Worm (Caenorhabditis elegans): ENCODE data around the gene cln-3.1.

ce11 chrV:11216137-11216536 is 49.3 kb downstream of the cln-3.1 start:
- TF ChIP-seq unc-39 (tag; optimal IDR thresholded peaks at IDR 0.05) (no peak), ham-2 (GFP tag; optimal IDR thresholded peaks at IDR 0.05) (no peak), lin-13 (tag; optimal IDR thresholded peaks at IDR 0.05) (no peak), ces-1 (GFP tag; optimal IDR thresholded peaks at IDR 0.05) (no peak), elt-1 (tag; optimal IDR thresholded peaks at IDR 0.05; ENCODE audit: borderline replicate concordance, insufficient read depth) (no peak), nhr-12 (tag; optimal IDR thresholded peaks at IDR 0.05) (no peak), unc-62 (GFP tag; optimal IDR thresholded peaks at IDR 0.05) (no peak), snpc-4 (tag; optimal IDR thresholded peaks at IDR 0.05) (no peak), sptf-1 (tag; optimal IDR thresholded peaks at IDR 0.05) (no peak)
